Fruit fly (Drosophila melanogaster) Kc167 (cell line): ENCODE measurements around the gene Rtnl1.

Experiments used
- Myc ChIP-seq: fragments of >200 bp; optimal IDR thresholded peaks from 2 replicates; lab custom pipeline; 2017; ENCODE audit warnings: missing external identifiers
- Sin3A ChIP-seq: fragments of >200 bp; optimal IDR thresholded peaks from 2 replicates; lab custom pipeline; 2018; ENCODE audit warnings: missing external identifiers
- h ChIP-seq: fragments of >200 bp; optimal IDR thresholded peaks from 3 replicates; lab custom pipeline; 2018; ENCODE audit warnings: missing external identifiers
- insv ChIP-seq: fragments of >200 bp; optimal IDR thresholded peaks from 3 replicates; lab custom pipeline; 2018; ENCODE audit warnings: missing external identifiers
- psq ChIP-seq: fragments of >200 bp; optimal IDR thresholded peaks from 2 replicates; lab custom pipeline; 2017; ENCODE audit warnings: missing external identifiers
- ttk ChIP-seq: sonication (Bioruptor generic); optimal IDR thresholded peaks from 2 replicates; lab custom pipeline; 2017; ENCODE audit warnings: missing external identifiers

dm6 chr2L:4998260-4998560 lies 11.3 kb downstream of the Rtnl1 start:
- TF ChIP-seq ttk (lab: Kevin White, UChicago) (no peak), Sin3A (lab: Kevin White, UChicago) (no peak), h (no peak), insv (no peak), psq (no peak), Myc (lab: Kevin White, UChicago) (no peak)
